Worm (Caenorhabditis elegans): Measurements from ENCODE around the gene C17C3.3.
A peak's percentile ranks its signal among the peaks of the same experiment; 100 is the strongest.

The C17C3.3 gene

DNA sequence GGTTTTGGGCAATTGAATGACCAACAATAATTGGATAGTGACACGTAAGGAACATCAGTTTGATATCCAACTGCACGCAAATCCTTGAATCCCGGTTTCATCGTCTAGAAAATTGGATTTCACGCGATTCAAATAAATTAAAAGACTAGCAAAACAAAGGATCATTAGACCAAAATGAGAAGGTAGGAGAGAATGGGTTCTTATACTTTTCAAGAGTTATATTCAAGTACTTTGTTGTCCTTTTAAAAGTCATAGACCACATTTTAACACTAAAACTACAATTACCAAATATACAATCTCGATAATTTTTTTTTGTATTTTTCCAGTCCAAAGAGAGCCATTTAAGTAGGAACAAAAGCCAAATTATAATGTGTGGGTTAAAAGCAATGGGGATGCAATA, 20.8 kb downstream of the C17C3.3 start, which contains the start of gene T25E4.2:
TSS of gene T25E4.2 (minus strand) at position 101 of the 400 bp plus-strand sequence.
- TF ChIP-seq med-1 (GFP tag; optimal IDR thresholded peaks at IDR 0.05; ENCODE audit: insufficient read depth), result no peak
- TF ChIP-seq T22C8.4 (GFP tag; IDR thresholded peaks at IDR 0.05), result no peak
- no peak for TF ChIP-seq tab-1 (GFP tag; IDR thresholded peaks at IDR 0.05)
- no peak for TF ChIP-seq ztf-29 (GFP tag; IDR thresholded peaks at IDR 0.05)
- TF ChIP-seq ref-1 (GFP tag; conservative IDR thresholded peaks at IDR 0.05), result no peak
- no peak for TF ChIP-seq klf-2 (GFP tag; conservative IDR thresholded peaks at IDR 0.05)
- no peak for TF ChIP-seq cog-1 (tag; optimal IDR thresholded peaks at IDR 0.05)

DNA sequence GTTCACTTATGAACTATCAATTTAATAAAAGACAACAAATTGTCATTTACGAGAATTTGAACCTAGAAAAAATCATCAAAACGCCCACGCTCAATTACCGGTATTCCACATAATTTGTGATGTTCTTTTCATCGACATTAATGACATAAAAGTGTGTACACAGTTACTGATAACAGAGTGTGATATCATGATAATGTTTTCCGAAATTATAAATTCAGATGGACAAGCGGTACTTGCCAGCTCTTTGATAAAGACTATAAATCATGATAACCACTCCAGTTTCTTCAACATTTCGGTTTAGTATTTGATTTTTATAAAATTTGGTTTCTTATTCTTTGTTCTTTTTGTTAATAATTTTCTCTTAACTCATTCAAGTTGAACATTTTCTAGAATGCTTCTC, 24.3 kb downstream of the C17C3.3 start, which contains the start of gene lys-8:
TSS of gene lys-8 (plus strand) at position 391 of the 400 bp plus-strand sequence.
- TF ChIP-seq ztf-23 (GFP tag; IDR thresholded peaks at IDR 0.05) (no peak), ref-1 (GFP tag; conservative IDR thresholded peaks at IDR 0.05) (no peak), T22C8.4 (GFP tag; IDR thresholded peaks at IDR 0.05) (no peak), flt-1 (GFP tag; IDR thresholded peaks at IDR 0.05) (no peak), med-1 (GFP tag; optimal IDR thresholded peaks at IDR 0.05; ENCODE audit: insufficient read depth) (no peak), cog-1 (tag; optimal IDR thresholded peaks at IDR 0.05) (no peak)

DNA sequence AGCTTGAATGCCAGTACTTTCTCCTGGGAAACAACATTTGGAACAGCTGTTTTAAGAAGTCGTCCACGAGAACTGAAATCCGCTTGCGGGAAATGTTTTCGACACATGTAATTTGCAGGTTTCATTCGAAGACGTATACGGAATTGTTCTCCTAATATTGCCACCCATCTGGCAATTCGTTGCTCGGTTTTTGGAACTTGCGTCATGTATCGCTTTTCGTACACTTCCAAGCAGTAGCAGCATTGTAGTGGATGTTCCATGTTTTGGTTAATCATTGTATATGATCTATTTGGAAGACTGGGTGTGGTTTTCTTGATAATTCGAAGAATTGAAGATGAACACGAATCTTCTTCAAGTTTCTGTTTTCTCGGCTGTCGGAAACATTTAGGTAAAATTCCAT, 26.3 kb downstream of the C17C3.3 start:
- TF ChIP-seq flt-1 (GFP tag; IDR thresholded peaks at IDR 0.05) (no peak), klf-2 (GFP tag; conservative IDR thresholded peaks at IDR 0.05) (no peak), cog-1 (tag; optimal IDR thresholded peaks at IDR 0.05) (no peak), ztf-29 (GFP tag; IDR thresholded peaks at IDR 0.05) (no peak), ref-1 (GFP tag; conservative IDR thresholded peaks at IDR 0.05) (no peak), T22C8.4 (GFP tag; IDR thresholded peaks at IDR 0.05) (no peak), ztf-23 (GFP tag; IDR thresholded peaks at IDR 0.05) (no peak), med-1 (GFP tag; optimal IDR thresholded peaks at IDR 0.05; ENCODE audit: insufficient read depth) (no peak), tab-1 (GFP tag; IDR thresholded peaks at IDR 0.05) (no peak)

DNA sequence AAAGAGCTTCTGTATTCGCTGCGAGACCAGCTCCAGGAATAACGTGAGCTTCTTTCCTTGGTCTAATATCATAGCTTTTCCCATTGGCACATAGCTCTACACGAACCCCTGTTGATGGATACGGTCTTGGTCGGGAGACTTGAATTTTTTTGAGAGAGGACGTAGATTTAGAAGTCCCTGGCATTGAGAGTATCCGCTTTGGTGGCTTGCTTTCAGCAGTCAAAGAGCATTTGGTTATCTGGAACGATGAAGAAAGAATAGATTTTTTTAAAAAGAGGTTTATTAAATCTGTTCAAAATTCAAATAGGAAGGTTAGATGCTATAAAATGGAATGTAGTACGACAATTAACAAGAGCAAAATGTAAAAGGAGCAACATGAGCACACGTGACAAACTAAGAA, 28.2 kb downstream of the C17C3.3 start, which contains the start of gene C17G10.13:
TSS of gene C17G10.13 (minus strand) at position 101 of the 400 bp plus-strand sequence.
- TF ChIP-seq tab-1 (GFP tag; IDR thresholded peaks at IDR 0.05), result no peak
- no peak for TF ChIP-seq cog-1 (tag; optimal IDR thresholded peaks at IDR 0.05)
- no peak for TF ChIP-seq klf-2 (GFP tag; conservative IDR thresholded peaks at IDR 0.05)
- TF ChIP-seq ztf-29 (GFP tag; IDR thresholded peaks at IDR 0.05), result no peak
- TF ChIP-seq flt-1 (GFP tag; IDR thresholded peaks at IDR 0.05), result no peak
- no peak for TF ChIP-seq med-1 (GFP tag; optimal IDR thresholded peaks at IDR 0.05; ENCODE audit: insufficient read depth)
- TF ChIP-seq T22C8.4 (GFP tag; IDR thresholded peaks at IDR 0.05), result no peak
- TF ChIP-seq ref-1 (GFP tag; conservative IDR thresholded peaks at IDR 0.05), result no peak
- no peak for TF ChIP-seq ztf-23 (GFP tag; IDR thresholded peaks at IDR 0.05)

DNA sequence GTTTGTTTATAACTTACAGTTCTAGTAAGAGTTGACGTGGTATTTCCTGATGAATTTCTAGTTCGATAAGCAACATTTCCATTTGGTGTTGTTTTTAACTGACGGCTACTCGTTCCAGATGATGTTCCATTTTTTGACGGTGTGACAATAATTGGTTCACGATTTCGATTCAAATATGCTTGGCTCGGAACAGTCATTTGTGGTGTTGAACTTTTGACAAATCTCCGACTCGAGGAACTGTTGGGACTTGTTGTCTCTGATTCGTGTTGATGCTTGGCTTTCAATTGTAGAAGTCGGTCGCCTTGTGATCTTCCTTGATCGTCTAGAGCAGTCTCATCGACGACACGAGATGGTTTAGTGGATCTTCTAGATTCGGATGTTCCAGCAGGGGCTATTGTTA, 30.0 kb downstream of the C17C3.3 start:
- TF ChIP-seq cog-1 (tag; optimal IDR thresholded peaks at IDR 0.05) (no peak), med-1 (GFP tag; optimal IDR thresholded peaks at IDR 0.05; ENCODE audit: insufficient read depth) (no peak), ref-1 (GFP tag; conservative IDR thresholded peaks at IDR 0.05) (no peak), tab-1 (GFP tag; IDR thresholded peaks at IDR 0.05) (no peak), flt-1 (GFP tag; IDR thresholded peaks at IDR 0.05) (no peak), T22C8.4 (GFP tag; IDR thresholded peaks at IDR 0.05) (no peak), klf-2 (GFP tag; conservative IDR thresholded peaks at IDR 0.05) (no peak), ztf-23 (GFP tag; IDR thresholded peaks at IDR 0.05) (no peak), ztf-29 (GFP tag; IDR thresholded peaks at IDR 0.05) (no peak)

DNA sequence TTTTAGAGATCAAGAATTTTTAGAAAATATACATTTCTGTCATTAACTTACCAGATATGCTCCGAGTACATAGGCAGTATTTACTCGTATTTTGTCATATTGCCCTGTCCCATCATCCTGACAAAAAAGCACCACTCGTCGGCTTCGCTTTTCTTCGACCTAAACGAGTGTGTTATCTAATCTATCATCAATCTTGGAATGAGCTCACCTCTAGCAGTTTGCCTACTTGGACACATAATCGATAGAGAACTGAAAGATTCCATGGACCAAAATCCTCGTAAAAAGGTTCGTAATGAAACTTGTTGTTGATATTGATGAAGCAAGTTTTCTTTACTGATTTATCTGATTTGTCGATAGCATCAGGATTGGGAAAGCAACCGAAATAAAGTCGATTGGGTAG, 31.3 kb downstream of the C17C3.3 start:
- no peak for TF ChIP-seq med-1 (GFP tag; optimal IDR thresholded peaks at IDR 0.05; ENCODE audit: insufficient read depth)

DNA sequence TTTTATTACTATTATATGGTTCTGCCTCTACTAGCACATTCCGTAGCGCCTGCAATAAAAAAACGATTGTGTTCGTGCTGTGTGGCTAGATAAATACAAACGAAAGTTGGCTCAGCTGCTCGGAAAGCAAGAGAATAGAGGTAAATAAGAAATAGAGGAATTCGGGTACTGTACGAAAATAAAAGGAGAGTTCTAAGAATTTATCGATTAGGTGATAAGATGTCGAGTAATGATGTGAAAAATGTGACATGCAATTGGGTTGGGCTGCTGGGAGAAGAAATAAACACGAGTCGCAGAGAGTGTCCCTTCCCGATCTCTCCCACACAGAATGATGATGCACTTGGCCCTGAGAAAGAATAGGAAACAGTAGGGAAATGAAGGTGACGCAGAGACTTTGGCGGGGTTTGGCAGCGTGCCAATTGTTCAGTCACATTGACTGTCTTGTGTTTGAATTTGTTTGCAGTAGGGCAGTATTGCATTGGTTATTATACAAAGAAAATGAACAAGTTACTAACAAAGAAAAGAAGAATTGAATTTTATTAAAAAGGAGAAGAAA, 31.9 kb downstream of the C17C3.3 start, which contains the start of gene cdc-14:
TSS of gene cdc-14 (minus strand) at position 51 of the 556 bp plus-strand sequence.
- TF ChIP-seq ztf-23 (GFP tag; IDR thresholded peaks at IDR 0.05) (0 out of 2 replicates have a peak, but pooled peaks have one; percentile 10), med-1 (GFP tag; optimal IDR thresholded peaks at IDR 0.05; ENCODE audit: insufficient read depth) (no peak), cog-1 (tag; optimal IDR thresholded peaks at IDR 0.05) (peak; percentile 60)

DNA sequence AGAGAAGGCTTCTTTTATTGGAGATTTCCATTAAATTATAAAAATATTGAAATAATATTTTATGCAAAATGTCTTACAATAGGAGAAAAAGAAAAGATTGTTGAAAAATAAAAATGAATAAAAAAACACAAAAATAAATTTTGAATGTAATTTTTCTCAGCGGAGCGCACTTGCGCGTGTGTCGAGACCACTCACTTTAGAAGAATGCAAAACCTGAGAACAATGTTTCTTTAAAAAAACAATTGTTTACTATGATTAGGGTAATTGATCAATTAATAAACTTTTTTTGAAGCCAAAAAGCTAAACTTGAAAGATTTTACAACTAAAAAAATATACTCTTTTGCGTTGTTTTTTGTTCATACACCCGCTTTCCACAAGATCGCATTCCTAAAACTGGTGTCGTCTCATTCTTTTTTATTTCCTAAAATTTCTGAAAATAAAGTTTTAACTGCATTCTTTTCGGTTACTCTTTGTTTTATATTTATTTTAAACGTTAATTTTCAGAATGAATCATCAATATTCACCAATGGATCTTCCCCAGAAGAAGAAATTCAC, 32.8 kb downstream of the C17C3.3 start, which contains the start of gene ttc-4:
TSS of gene ttc-4 (plus strand) at position 505 of the 555 bp plus-strand sequence.
- TF ChIP-seq tab-1 (GFP tag; IDR thresholded peaks at IDR 0.05) (no peak), T22C8.4 (GFP tag; IDR thresholded peaks at IDR 0.05) (no peak), cog-1 (tag; optimal IDR thresholded peaks at IDR 0.05) (peak; percentile 56), klf-2 (GFP tag; conservative IDR thresholded peaks at IDR 0.05) (0 out of 2 replicates have a peak, but pooled peaks have one; percentile 44)

DNA sequence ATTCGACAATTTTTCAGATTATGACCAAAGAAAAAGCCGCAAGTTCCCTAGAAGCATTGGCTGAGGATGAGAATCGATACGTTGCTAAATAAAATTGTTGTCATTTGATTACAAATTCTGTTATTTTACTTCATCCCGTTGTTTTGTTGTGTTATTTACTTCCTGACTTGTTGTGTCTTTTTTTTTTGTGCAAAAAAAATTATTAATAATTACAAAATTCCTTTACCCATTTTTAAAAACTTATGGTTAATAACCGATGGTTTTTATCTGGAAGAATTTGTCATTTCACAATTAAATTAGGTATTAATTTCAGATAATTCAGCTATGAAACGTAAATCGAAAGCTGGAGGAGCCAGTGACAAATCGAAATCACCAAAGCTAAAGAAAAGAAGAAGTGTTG, 34.7 kb downstream of the C17C3.3 start, which contains the start of gene C17G10.1:
TSS of gene C17G10.1 (plus strand) at position 301 of the 400 bp plus-strand sequence.
- TF ChIP-seq tab-1 (GFP tag; IDR thresholded peaks at IDR 0.05), result no peak
- no peak for TF ChIP-seq cog-1 (tag; optimal IDR thresholded peaks at IDR 0.05)
- no peak for TF ChIP-seq klf-2 (GFP tag; conservative IDR thresholded peaks at IDR 0.05)
- TF ChIP-seq ref-1 (GFP tag; conservative IDR thresholded peaks at IDR 0.05), result no peak
- TF ChIP-seq flt-1 (GFP tag; IDR thresholded peaks at IDR 0.05), result no peak
- TF ChIP-seq T22C8.4 (GFP tag; IDR thresholded peaks at IDR 0.05), result no peak
- no peak for TF ChIP-seq ztf-23 (GFP tag; IDR thresholded peaks at IDR 0.05)
- no peak for TF ChIP-seq ztf-29 (GFP tag; IDR thresholded peaks at IDR 0.05)

DNA sequence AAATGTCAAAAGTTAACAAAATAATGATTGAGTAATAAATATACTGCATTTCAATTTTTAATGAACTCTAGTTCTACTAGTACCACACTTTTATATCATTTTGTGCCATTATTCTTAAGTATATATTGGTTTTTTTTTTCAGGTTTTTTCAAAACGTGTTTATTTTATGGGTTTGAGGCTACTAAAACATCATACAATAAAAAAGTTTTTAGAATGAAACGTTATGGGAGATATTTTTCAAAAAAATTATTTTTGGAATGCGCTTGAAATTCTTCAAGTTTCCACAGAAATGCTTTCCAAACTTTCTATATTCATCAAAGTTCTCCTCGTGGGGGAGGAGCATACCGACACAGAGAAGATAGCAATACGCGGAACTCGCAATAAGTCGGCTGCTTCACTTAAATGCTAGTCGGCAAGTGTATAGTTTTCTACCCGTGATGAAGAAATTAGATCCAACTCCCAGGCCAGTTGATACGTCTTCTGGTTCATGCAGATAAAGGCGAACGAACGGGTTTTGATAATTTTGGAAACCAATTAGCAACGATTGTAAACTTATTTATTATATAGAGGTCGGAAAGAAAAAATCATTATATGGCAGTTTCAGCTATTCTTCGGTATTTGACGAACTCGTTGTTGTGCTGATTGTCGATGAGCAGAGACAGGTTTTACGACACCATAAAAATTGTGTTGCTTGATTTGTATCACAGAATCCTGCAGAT, 37.9 kb downstream of the C17C3.3 start, which contains the start of gene C17G10.10:
TSS of gene C17G10.10 (minus strand) at position 51 of the 719 bp plus-strand sequence.
- TF ChIP-seq tab-1 (GFP tag; IDR thresholded peaks at IDR 0.05), result no peak
- no peak for TF ChIP-seq ztf-29 (GFP tag; IDR thresholded peaks at IDR 0.05)
- TF ChIP-seq med-1 (GFP tag; optimal IDR thresholded peaks at IDR 0.05; ENCODE audit: insufficient read depth), result no peak
- TF ChIP-seq cog-1 (tag; optimal IDR thresholded peaks at IDR 0.05), result no peak
- no peak for TF ChIP-seq T22C8.4 (GFP tag; IDR thresholded peaks at IDR 0.05)
- no peak for TF ChIP-seq ztf-23 (GFP tag; IDR thresholded peaks at IDR 0.05)
- no peak for TF ChIP-seq ref-1 (GFP tag; conservative IDR thresholded peaks at IDR 0.05)
- TF ChIP-seq flt-1 (GFP tag; IDR thresholded peaks at IDR 0.05), result no peak
- TF ChIP-seq klf-2 (GFP tag; conservative IDR thresholded peaks at IDR 0.05), result no peak

All from whole organism, midembryonic.